Worm (Caenorhabditis elegans): ENCODE measurements around the gene str-176.

The str-176 gene

DNA sequence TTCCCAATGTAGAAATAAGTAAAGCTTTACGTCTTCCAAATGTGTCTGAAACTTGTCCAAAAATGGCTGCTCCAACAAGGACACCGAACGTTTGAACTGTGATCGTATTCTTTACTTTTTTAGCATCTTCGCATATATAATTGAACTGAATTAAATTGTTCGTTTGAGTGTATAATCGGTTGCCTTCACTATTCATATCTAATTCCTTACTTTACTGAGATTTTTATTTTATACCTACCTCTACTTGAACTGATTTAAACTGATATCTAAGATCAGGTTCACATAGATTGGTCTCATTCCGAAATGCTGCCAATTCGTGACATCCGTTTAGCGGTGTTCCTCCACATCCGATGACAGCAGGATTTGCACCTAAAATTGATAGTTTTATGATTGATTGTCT, 1.2 kb downstream of the str-176 start:
- TF ChIP-seq efl-1 (optimal IDR thresholded peaks at IDR 0.05) (no peak), efl-1 (GFP tag; optimal IDR thresholded peaks at IDR 0.05 in 1 of 2) (peak in 1 of 2 experiments; percentile 52), egl-13 (tag; optimal IDR thresholded peaks at IDR 0.05) (no peak)

DNA sequence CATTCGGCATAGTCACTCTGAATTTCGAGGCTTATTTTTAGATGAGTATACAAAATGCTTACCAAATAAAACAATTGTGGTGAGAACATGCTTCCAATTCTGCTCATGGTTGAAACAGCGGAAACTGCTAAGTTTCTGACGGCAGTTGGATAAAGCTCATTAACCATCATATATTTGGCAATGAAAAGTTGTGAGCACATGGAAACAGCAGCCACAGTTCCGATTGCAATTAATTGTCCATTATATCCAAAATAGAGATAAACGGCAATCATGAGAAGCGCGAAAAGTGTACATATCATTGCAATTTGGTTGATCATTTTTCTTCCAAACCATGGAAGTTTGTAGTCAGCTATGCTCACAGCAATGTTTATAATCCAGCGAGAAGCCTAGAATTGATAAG, 2.4 kb downstream of the str-176 start:
- no peak for TF ChIP-seq efl-1 (optimal IDR thresholded peaks at IDR 0.05)
- TF ChIP-seq efl-1 (GFP tag; optimal IDR thresholded peaks at IDR 0.05 in 1 of 2) = peak in 1 of 2 experiments; percentile 7
- TF ChIP-seq mab-9 (GFP tag; IDR thresholded peaks at IDR 0.05) = no peak
- no peak for TF ChIP-seq Y116A8C.19 (tag; optimal IDR thresholded peaks at IDR 0.05; ENCODE audit: borderline replicate concordance)
- TF ChIP-seq ceh-63 (GFP tag; optimal IDR thresholded peaks at IDR 0.05) = no peak

DNA sequence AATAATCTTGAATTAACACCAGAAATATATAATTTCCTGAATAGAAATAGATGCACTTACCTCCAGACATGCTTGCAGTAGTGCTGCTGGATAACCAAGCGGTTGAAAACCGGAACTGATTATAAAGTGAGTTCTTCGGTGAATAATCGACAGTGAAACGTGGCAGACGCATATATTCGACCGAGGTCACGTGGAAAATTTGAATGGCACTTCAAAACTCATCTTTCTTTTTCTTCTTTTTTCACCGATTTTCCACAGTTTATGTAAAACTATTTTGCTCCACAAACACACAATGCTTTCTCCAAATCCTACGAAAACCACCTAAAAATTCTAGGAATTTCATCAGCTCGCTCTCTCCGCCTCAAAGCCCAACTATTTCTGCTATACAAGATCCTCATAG, 3.4 kb downstream of the str-176 start, which contains the start of gene ant-1.4:
Gene ant-1.4 (minus strand): TSS at position 101 of the 400 bp plus-strand sequence.
- TF ChIP-seq elt-3 (tag; optimal IDR thresholded peaks at IDR 0.05) (no peak), nhr-71 (tag; optimal IDR thresholded peaks at IDR 0.05) (no peak), lin-15B (tag; optimal IDR thresholded peaks at IDR 0.05) (no peak), lin-14 (GFP tag; optimal IDR thresholded peaks at IDR 0.05) (no peak), ceh-8 (GFP tag; optimal IDR thresholded peaks at IDR 0.05) (no peak)

DNA sequence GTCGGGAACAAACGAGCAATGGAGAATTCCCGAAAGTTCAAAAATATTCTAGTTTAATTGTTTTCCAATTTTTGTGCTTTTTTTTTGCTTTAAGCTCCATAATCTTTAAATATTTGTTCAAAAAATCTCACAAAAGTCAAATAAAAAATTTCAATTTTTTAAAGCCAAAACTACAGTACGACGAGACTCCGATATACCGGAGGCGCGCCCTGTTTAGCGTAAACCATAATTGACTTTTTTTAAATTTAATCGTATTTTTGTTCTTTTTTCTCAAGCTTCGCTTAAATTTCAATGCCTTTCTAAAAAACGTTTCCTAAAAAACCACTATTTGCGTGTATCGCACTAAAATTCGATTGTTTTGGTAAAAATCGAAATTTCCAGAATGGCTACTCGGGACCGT, 6.7 kb downstream of the str-176 start, which contains the start of gene syx-4:
Gene syx-4 (plus strand): TSS at position 382 of the 400 bp plus-strand sequence.
- TF ChIP-seq mep-1 (tag; optimal IDR thresholded peaks at IDR 0.05) (no peak), nhr-71 (tag; optimal IDR thresholded peaks at IDR 0.05) (no peak), isw-1 (GFP tag; IDR thresholded peaks at IDR 0.05) (no peak), lir-3 (tag; optimal IDR thresholded peaks at IDR 0.05; ENCODE audit: poor library complexity) (no peak), fkh-4 (tag; optimal IDR thresholded peaks at IDR 0.05; ENCODE audit: borderline replicate concordance) (no peak), jun-1 (tag; optimal IDR thresholded peaks at IDR 0.05) (no peak), sox-4 (tag; optimal IDR thresholded peaks at IDR 0.05) (no peak), fkh-8 (tag; optimal IDR thresholded peaks at IDR 0.05) (no peak), ceh-63 (GFP tag; optimal IDR thresholded peaks at IDR 0.05) (no peak), fkh-10 (GFP tag; optimal IDR thresholded peaks at IDR 0.05) (no peak), hlh-17 (GFP tag; optimal IDR thresholded peaks at IDR 0.05; ENCODE audit: borderline replicate concordance) (no peak), aly-2 (tag; optimal IDR thresholded peaks at IDR 0.05) (no peak), dpl-1 (GFP tag; optimal IDR thresholded peaks at IDR 0.05) (no peak), ama-1 (optimal IDR thresholded peaks at IDR 0.05) (no peak), tbx-2 (tag; optimal IDR thresholded peaks at IDR 0.05) (no peak), tlp-1 (tag; optimal IDR thresholded peaks at IDR 0.05) (no peak)

DNA sequence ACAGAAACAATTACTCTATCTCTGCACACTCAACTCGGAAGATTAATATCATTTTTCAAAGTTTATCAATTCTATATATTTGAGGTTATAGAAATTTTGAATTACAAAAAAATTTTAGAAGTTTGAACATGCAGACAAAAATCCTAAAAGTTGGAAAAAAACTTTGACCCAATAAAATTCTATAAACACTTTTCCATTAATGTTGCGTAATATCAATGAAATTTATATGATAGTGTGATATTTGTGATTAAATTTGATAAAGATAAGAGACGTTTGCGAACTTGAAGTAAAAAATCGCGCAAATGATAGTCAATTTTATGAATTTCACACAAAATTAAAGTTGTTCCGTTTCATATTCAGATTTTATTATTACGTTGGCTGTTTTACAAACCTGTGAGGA, 9.5 kb downstream of the str-176 start:
- TF ChIP-seq lin-14 (GFP tag; optimal IDR thresholded peaks at IDR 0.05) = no peak
- TF ChIP-seq tlp-1 (tag; optimal IDR thresholded peaks at IDR 0.05) = peak; percentile 28
- peak; percentile 46 for TF ChIP-seq elt-2 (tag; optimal IDR thresholded peaks at IDR 0.05)
- TF ChIP-seq F16B12.6 (tag; optimal IDR thresholded peaks at IDR 0.05) = no peak

DNA sequence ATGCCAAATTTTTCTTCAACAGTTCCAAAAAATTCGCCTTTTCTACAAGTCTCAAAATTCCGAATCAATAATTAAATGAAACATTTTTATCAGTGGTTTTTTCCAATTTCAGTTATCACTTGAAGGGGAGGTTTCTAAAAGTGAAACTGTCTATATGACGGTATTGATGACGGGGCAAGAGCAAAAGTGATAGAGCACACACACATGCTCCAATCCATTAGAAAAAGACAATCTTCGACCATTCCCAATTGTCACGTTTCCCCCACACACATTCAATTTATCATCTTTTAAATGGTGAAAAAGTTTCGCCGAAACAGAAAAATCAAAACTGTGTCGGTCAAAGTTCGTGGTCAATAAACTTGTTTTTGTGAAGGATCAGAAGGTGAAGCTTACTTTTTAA, 10.4 kb downstream of the str-176 start:
- TF ChIP-seq nhr-20 (tag; optimal IDR thresholded peaks at IDR 0.05) = no peak
- TF ChIP-seq pqm-1 (tag; optimal IDR thresholded peaks at IDR 0.05) = peak; percentile 52
- peak; percentile 96 for TF ChIP-seq elt-2 (tag; optimal IDR thresholded peaks at IDR 0.05)
- peak; percentile 6 for TF ChIP-seq nhr-71 (tag; optimal IDR thresholded peaks at IDR 0.05)
- no peak for TF ChIP-seq pax-3 (tag; optimal IDR thresholded peaks at IDR 0.05)
- peak in 1 of 2 experiments; percentile 2 for TF ChIP-seq lin-35 (GFP tag; optimal IDR thresholded peaks at IDR 0.05)

Measured in whole organism, L1 larva.